Worm (Caenorhabditis elegans) whole organism, midembryonic: Measurements from ENCODE around the gene str-83.

ENCODE experiments used
- T22C8.4 ChIP-seq: fragments of 200-800 bp; sonication (Bioruptor generic); IDR thresholded peaks from 2 replicates; pipeline ENCODE4 v1.3.6; 2022; ENCODE audit warnings: missing genetic modification characterization, missing compliant biosample characterization
- cog-1 ChIP-seq: sonication (generic microtip); optimal IDR thresholded peaks from 2 replicates; lab custom pipeline; 2016; ENCODE audit warnings: missing genetic modification characterization, missing compliant biosample characterization
- flt-1 ChIP-seq: fragments of 200-800 bp; sonication (Bioruptor generic); IDR thresholded peaks from 2 replicates; pipeline ENCODE4 v1.3.6; 2022; ENCODE audit warnings: missing genetic modification characterization, missing compliant biosample characterization
- klf-2 ChIP-seq: fragments of 200-800 bp; sonication (Bioruptor generic); conservative IDR thresholded peaks from 2 replicates; pipeline ENCODE4 v1.3.6; 2022; ENCODE audit warnings: missing genetic modification reagents, missing genetic modification characterization, missing compliant biosample characterization
- med-1 ChIP-seq: sonication (generic microtip); optimal IDR thresholded peaks from 2 replicates; lab custom pipeline; 2017; ENCODE audit warnings: missing genetic modification characterization, mild to moderate bottlenecking, missing compliant biosample characterization, antibody characterized with exemption, missing genetic modification reagents; ENCODE audit not compliant: insufficient read depth
- ref-1 ChIP-seq: fragments of 200-800 bp; sonication (Bioruptor generic); conservative IDR thresholded peaks from 2 replicates; pipeline ENCODE4 v1.3.6; 2022; ENCODE audit warnings: missing genetic modification reagents, missing genetic modification characterization, missing compliant biosample characterization
- tab-1 ChIP-seq: fragments of 200-800 bp; sonication (Bioruptor generic); IDR thresholded peaks from 2 replicates; pipeline ENCODE4 v1.3.6; 2022; ENCODE audit warnings: missing genetic modification characterization, missing compliant biosample characterization
- ztf-23 ChIP-seq: fragments of 200-800 bp; sonication (Bioruptor generic); IDR thresholded peaks from 2 replicates; pipeline ENCODE4 v1.3.6; 2022; ENCODE audit warnings: missing genetic modification reagents, missing genetic modification characterization, missing compliant biosample characterization
- ztf-29 ChIP-seq: fragments of 200-800 bp; sonication (Bioruptor generic); IDR thresholded peaks from 2 replicates; pipeline ENCODE4 v1.3.6; 2022; ENCODE audit warnings: missing genetic modification reagents, missing genetic modification characterization, missing compliant biosample characterization

The str-83 gene

ce11 chrV:4004577-4004976 is 27.5 kb downstream of the str-83 start:
- TF ChIP-seq ref-1 (GFP tag; lab: Robert Waterston, UW) (no peak), ztf-29 (GFP tag; lab: Robert Waterston, UW) (no peak), med-1 (no peak)

- TF ChIP-seq flt-1 (GFP tag; lab: Robert Waterston, UW) (no peak), klf-2 (no peak), ztf-23 (GFP tag; lab: Robert Waterston, UW) (no peak), T22C8.4 (GFP tag; lab: Robert Waterston, UW) (no peak), ztf-29 (GFP tag; lab: Robert Waterston, UW) (no peak), med-1 (no peak), tab-1 (GFP tag; lab: Robert Waterston, UW) (no peak), ref-1 (GFP tag; lab: Robert Waterston, UW) (no peak), cog-1 (no peak)
Measured at ce11 chrV:4005219-4005618, 28.2 kb downstream of the str-83 start, which contains the start of gene srh-8. Gene srh-8, plus strand, starts transcription at chrV:4005519.

- TF ChIP-seq ztf-23 (GFP tag; lab: Robert Waterston, UW) (no peak), flt-1 (GFP tag; lab: Robert Waterston, UW) (no peak), ref-1 (GFP tag; lab: Robert Waterston, UW) (no peak), ztf-29 (GFP tag; lab: Robert Waterston, UW) (no peak), klf-2 (no peak), tab-1 (GFP tag; lab: Robert Waterston, UW) (no peak), T22C8.4 (GFP tag; lab: Robert Waterston, UW) (no peak), med-1 (no peak), cog-1 (no peak)
Measured at ce11 chrV:4007927-4008326, 30.9 kb downstream of the str-83 start, which contains the start of gene srh-7. Gene srh-7, plus strand, starts transcription at chrV:4008227.

ce11 chrV:4010170-4010569 is 33.1 kb downstream of the str-83 start, which contains the start of gene srh-4:
Gene srh-4, plus strand, starts transcription at chrV:4010470.
- TF ChIP-seq cog-1 (no peak), tab-1 (GFP tag; lab: Robert Waterston, UW) (no peak), ztf-29 (GFP tag; lab: Robert Waterston, UW) (no peak), klf-2 (no peak), T22C8.4 (GFP tag; lab: Robert Waterston, UW) (no peak), flt-1 (GFP tag; lab: Robert Waterston, UW) (no peak), med-1 (no peak), ref-1 (GFP tag; lab: Robert Waterston, UW) (no peak), ztf-23 (GFP tag; lab: Robert Waterston, UW) (no peak)

- TF ChIP-seq T22C8.4 (GFP tag; lab: Robert Waterston, UW) (no peak), ztf-29 (GFP tag; lab: Robert Waterston, UW) (no peak), med-1 (no peak), ztf-23 (GFP tag; lab: Robert Waterston, UW) (no peak), klf-2 (no peak), cog-1 (no peak), ref-1 (GFP tag; lab: Robert Waterston, UW) (no peak), flt-1 (GFP tag; lab: Robert Waterston, UW) (no peak), tab-1 (GFP tag; lab: Robert Waterston, UW) (no peak)
Measured at ce11 chrV:4016780-4017179, 39.7 kb downstream of the str-83 start, which contains the start of gene srw-89. Gene srw-89, plus strand, starts transcription at chrV:4017080.

ce11 chrV:4018591-4018990 is 41.5 kb downstream of the str-83 start:
- TF ChIP-seq cog-1 (no peak), ztf-29 (GFP tag; lab: Robert Waterston, UW) (no peak), klf-2 (no peak), tab-1 (GFP tag; lab: Robert Waterston, UW) (no peak), med-1 (no peak), ref-1 (GFP tag; lab: Robert Waterston, UW) (no peak), T22C8.4 (GFP tag; lab: Robert Waterston, UW) (no peak), flt-1 (GFP tag; lab: Robert Waterston, UW) (no peak), ztf-23 (GFP tag; lab: Robert Waterston, UW) (no peak)

- TF ChIP-seq tab-1 (GFP tag; lab: Robert Waterston, UW) = no peak
- no peak for TF ChIP-seq flt-1 (GFP tag; lab: Robert Waterston, UW)
- TF ChIP-seq cog-1 = no peak
- TF ChIP-seq T22C8.4 (GFP tag; lab: Robert Waterston, UW) = no peak
- TF ChIP-seq ref-1 (GFP tag; lab: Robert Waterston, UW) = no peak
- no peak for TF ChIP-seq klf-2
- TF ChIP-seq ztf-23 (GFP tag; lab: Robert Waterston, UW) = no peak
- TF ChIP-seq med-1 = no peak
- no peak for TF ChIP-seq ztf-29 (GFP tag; lab: Robert Waterston, UW)
Measured at ce11 chrV:4019188-4019587, 42.1 kb downstream of the str-83 start, which contains the start of gene K09D9.3. Gene K09D9.3, plus strand, starts transcription at chrV:4019488.

ce11 chrV:4021776-4022175 is 44.7 kb downstream of the str-83 start, which contains the start of gene K09D9.14:
Gene K09D9.14, minus strand, starts transcription at chrV:4021876.
- TF ChIP-seq ztf-29 (GFP tag; lab: Robert Waterston, UW) (no peak), ztf-23 (GFP tag; lab: Robert Waterston, UW) (no peak), klf-2 (no peak), flt-1 (GFP tag; lab: Robert Waterston, UW) (no peak), ref-1 (GFP tag; lab: Robert Waterston, UW) (no peak), med-1 (no peak), cog-1 (no peak), T22C8.4 (GFP tag; lab: Robert Waterston, UW) (no peak), tab-1 (GFP tag; lab: Robert Waterston, UW) (no peak)

- no peak for TF ChIP-seq tab-1 (GFP tag; lab: Robert Waterston, UW)
- TF ChIP-seq flt-1 (GFP tag; lab: Robert Waterston, UW) = no peak
- no peak for TF ChIP-seq ztf-23 (GFP tag; lab: Robert Waterston, UW)
- TF ChIP-seq med-1 = no peak
- no peak for TF ChIP-seq ztf-29 (GFP tag; lab: Robert Waterston, UW)
- no peak for TF ChIP-seq klf-2
- TF ChIP-seq cog-1 = no peak
- TF ChIP-seq T22C8.4 (GFP tag; lab: Robert Waterston, UW) = no peak
- no peak for TF ChIP-seq ref-1 (GFP tag; lab: Robert Waterston, UW)
Measured at ce11 chrV:4022309-4022708, 45.2 kb downstream of the str-83 start, which contains the start of gene cyp-35A3. Gene cyp-35A3, plus strand, starts transcription at chrV:4022609.

ce11 chrV:4024777-4025176 is 47.7 kb downstream of the str-83 start, which contains the start of gene K09D9.1:
Gene K09D9.1, plus strand, starts transcription at chrV:4025047.
- no peak for TF ChIP-seq tab-1 (GFP tag; lab: Robert Waterston, UW)
- no peak for TF ChIP-seq ztf-23 (GFP tag; lab: Robert Waterston, UW)
- TF ChIP-seq ztf-29 (GFP tag; lab: Robert Waterston, UW) = no peak
- TF ChIP-seq flt-1 (GFP tag; lab: Robert Waterston, UW) = no peak
- TF ChIP-seq med-1 = no peak
- no peak for TF ChIP-seq cog-1
- TF ChIP-seq T22C8.4 (GFP tag; lab: Robert Waterston, UW) = no peak
- TF ChIP-seq klf-2 = no peak
- no peak for TF ChIP-seq ref-1 (GFP tag; lab: Robert Waterston, UW)
